Worm (Caenorhabditis elegans) whole organism, mixed stage, embryonic: ENCODE measurements around the gene daf-1.

Experiments used
- blmp-1 ChIP-seq: fragments of 150-350 bp; optimal IDR thresholded peaks from 2 replicates; lab custom pipeline; 2014; ENCODE audit warnings: missing biosample characterization, missing genetic modification characterization
- ceh-39 ChIP-seq: fragments of 150-350 bp; optimal IDR thresholded peaks from 2 replicates; lab custom pipeline; 2014; ENCODE audit warnings: missing biosample characterization, missing genetic modification characterization
- elt-1 ChIP-seq: sonication (generic microtip); optimal IDR thresholded peaks from 2 replicates; lab custom pipeline; 2017; ENCODE audit warnings: missing genetic modification characterization, mild to moderate bottlenecking, missing compliant biosample characterization, antibody characterized with exemption, moderate library complexity, borderline replicate concordance; ENCODE audit not compliant: insufficient read depth
- elt-3 ChIP-seq: fragments of 150-350 bp; optimal IDR thresholded peaks from 2 replicates; lab custom pipeline; 2014; ENCODE audit warnings: missing biosample characterization, missing genetic modification characterization
- hlh-1 ChIP-seq: fragments of 150-350 bp; optimal IDR thresholded peaks from 2 replicates; lab custom pipeline; 2014; ENCODE audit warnings: missing biosample characterization, missing genetic modification reagents, missing genetic modification characterization
- lsy-2 ChIP-seq: fragments of 150-350 bp; optimal IDR thresholded peaks from 2 replicates; lab custom pipeline; 2014; ENCODE audit warnings: missing biosample characterization, missing genetic modification characterization
- nhr-237 ChIP-seq: fragments of 150-350 bp; optimal IDR thresholded peaks from 2 replicates; lab custom pipeline; 2014; ENCODE audit warnings: missing biosample characterization, missing genetic modification characterization
- nhr-76 ChIP-seq: sonication (generic microtip); optimal IDR thresholded peaks from 2 replicates; lab custom pipeline; 2017; ENCODE audit warnings: missing biosample characterization, missing genetic modification characterization
- snpc-4 ChIP-seq: fragments of 150-350 bp; optimal IDR thresholded peaks from 2 replicates; lab custom pipeline; 2014; ENCODE audit warnings: missing biosample characterization, missing genetic modification characterization
- sptf-1 ChIP-seq: sonication (generic microtip); optimal IDR thresholded peaks from 2 replicates; lab custom pipeline; 2017; ENCODE audit warnings: mild to moderate bottlenecking, missing genetic modification characterization, moderate library complexity, missing compliant biosample characterization
- unc-39 ChIP-seq: fragments of 150-350 bp; optimal IDR thresholded peaks from 2 replicates; lab custom pipeline; 2014; ENCODE audit warnings: missing biosample characterization, missing genetic modification characterization

DNA sequence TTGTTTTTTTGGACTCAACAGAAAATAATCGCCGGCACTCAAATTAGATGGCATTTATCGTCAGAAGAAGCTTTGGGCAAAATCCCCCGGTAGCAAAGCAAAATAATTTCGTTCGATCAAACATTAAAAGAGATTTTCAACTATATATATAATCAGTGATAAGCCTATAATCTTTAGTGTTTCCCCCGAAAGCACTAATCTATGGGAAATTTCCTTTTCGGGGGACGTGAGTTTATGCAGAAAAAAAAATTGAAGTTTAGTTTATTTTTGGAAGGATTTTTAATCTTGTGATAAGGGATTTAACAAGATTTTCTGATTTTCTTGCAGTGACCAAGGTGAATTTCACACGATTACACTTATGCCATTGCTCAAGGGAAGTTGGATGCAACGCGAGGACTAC, 1.8 kb downstream of the daf-1 start:
- TF ChIP-seq elt-1 (tag; lab: Kevin White, UChicago) (no peak), snpc-4 (no peak), unc-39 (tag; lab: Kevin White, UChicago) (no peak), sptf-1 (tag; lab: Kevin White, UChicago) (no peak), nhr-76 (tag; lab: Kevin White, UChicago) (no peak), elt-3 (no peak), lsy-2 (no peak), blmp-1 (tag; lab: Kevin White, UChicago) (no peak), ceh-39 (tag; lab: Kevin White, UChicago) (no peak), nhr-237 (no peak), hlh-1 (tag; lab: Kevin White, UChicago) (no peak)
